Fruit fly (Drosophila melanogaster) whole organism, wandering third instar larva: Measurements from ENCODE around the gene CG13010.
A peak's percentile ranks its signal among the peaks of the same experiment; 100 is the strongest.

Source experiments
- Abd-B ChIP-seq: fragments of >200 bp; optimal IDR thresholded peaks from 2 replicates; lab custom pipeline; 2017; ENCODE audit warnings: missing biosample characterization, missing genetic modification characterization
- CG32264 ChIP-seq: fragments of 200-800 bp; sonication (Bioruptor generic); optimal IDR thresholded peaks from 2 replicates; lab custom pipeline; 2016; ENCODE audit warnings: missing biosample characterization, missing genetic modification characterization
- CG9705 ChIP-seq: fragments of 200-800 bp; sonication (Bioruptor generic); optimal IDR thresholded peaks from 2 replicates; lab custom pipeline; 2018; ENCODE audit warnings: missing biosample characterization, mild to moderate bottlenecking, missing genetic modification characterization
- CrebA ChIP-seq: fragments of 200-800 bp; sonication (Bioruptor generic); optimal IDR thresholded peaks from 2 replicates; lab custom pipeline; 2016; ENCODE audit warnings: missing biosample characterization, mild to moderate bottlenecking, missing genetic modification characterization, borderline replicate concordance
- Dfd ChIP-seq: fragments of >200 bp; optimal IDR thresholded peaks from 2 replicates; lab custom pipeline; 2017; ENCODE audit warnings: missing biosample characterization, missing genetic modification characterization
- Dif ChIP-seq: fragments of 200-275, 200-300 bp; sonication (Bioruptor generic); optimal IDR thresholded peaks from 2 replicates; lab custom pipeline; 2018; ENCODE audit warnings: missing biosample characterization, missing genetic modification characterization; ENCODE audit not compliant: partially characterized antibody
- GATAd ChIP-seq: sonication (Bioruptor generic); optimal IDR thresholded peaks from 2 replicates; lab custom pipeline; 2016; ENCODE audit warnings: missing biosample characterization, missing genetic modification characterization
- HLH106 ChIP-seq: fragments of 200-800 bp; optimal IDR thresholded peaks from 3 replicates; lab custom pipeline; 2019; ENCODE audit warnings: missing biosample characterization, mild to moderate bottlenecking, missing genetic modification characterization, moderate library complexity
- Hnf4 ChIP-seq: fragments of 200-800 bp; sonication (Bioruptor generic); optimal IDR thresholded peaks from 2 replicates; lab custom pipeline; 2016; ENCODE audit warnings: missing biosample characterization, mild to moderate bottlenecking, missing genetic modification characterization
- Hr78 ChIP-seq: fragments of >200 bp; optimal IDR thresholded peaks from 2 replicates; lab custom pipeline; 2017; ENCODE audit warnings: missing biosample characterization, missing genetic modification characterization
- Hr83 ChIP-seq: fragments of 200-300 bp; sonication (Bioruptor generic); optimal IDR thresholded peaks from 2 replicates; lab custom pipeline; 2016; ENCODE audit warnings: missing biosample characterization, mild to moderate bottlenecking, missing genetic modification characterization, moderate library complexity; ENCODE audit not compliant: poor library complexity, severe bottlenecking
- Jra ChIP-seq: sonication (Bioruptor generic); optimal IDR thresholded peaks from 2 replicates; lab custom pipeline; 2016; ENCODE audit warnings: missing biosample characterization, missing genetic modification characterization
- Mio ChIP-seq: sonication (Bioruptor generic); optimal IDR thresholded peaks from 2 replicates; lab custom pipeline; 2016; ENCODE audit warnings: missing biosample characterization, missing genetic modification characterization
- Myc ChIP-seq: fragments of >200 bp; optimal IDR thresholded peaks from 2 replicates; lab custom pipeline; 2017
- N ChIP-seq: fragments of >200 bp; optimal IDR thresholded peaks from 2 replicates; lab custom pipeline; 2018; ENCODE audit warnings: missing biosample characterization, missing external identifiers, missing genetic modification characterization
- OdsH ChIP-seq: fragments of 200-800 bp; sonication (Bioruptor generic); optimal IDR thresholded peaks from 2 replicates; lab custom pipeline; 2016; ENCODE audit warnings: missing biosample characterization, mild to moderate bottlenecking, missing genetic modification characterization
- Rel ChIP-seq, 2 experiments: fragments of 200-800 bp; sonication (Bioruptor generic) in 1 of 2; optimal IDR thresholded peaks; 2 replicates in 1 of 2; 3 replicates in 1 of 2; lab custom pipeline; 2016 to 2019; ENCODE audit warnings: mild to moderate bottlenecking in 2 of 2, missing biosample characterization in 2 of 2, missing genetic modification characterization in 2 of 2, moderate library complexity in 1 of 2
- Sp1 ChIP-seq: fragments of 200-800 bp; sonication (Bioruptor generic); optimal IDR thresholded peaks from 3 replicates; lab custom pipeline; 2019; ENCODE audit warnings: missing biosample characterization, mild to moderate bottlenecking, missing genetic modification characterization, moderate library complexity
- Vsx2 ChIP-seq: fragments of 200-300, 225-300 bp; sonication (Bioruptor generic); optimal IDR thresholded peaks from 2 replicates; lab custom pipeline; 2018; ENCODE audit warnings: missing biosample characterization, missing genetic modification characterization; ENCODE audit not compliant: partially characterized antibody
- br ChIP-seq: fragments of 200-800 bp; sonication (Bioruptor generic); optimal IDR thresholded peaks from 2 replicates; lab custom pipeline; 2016; ENCODE audit warnings: missing biosample characterization, missing genetic modification characterization
- brk ChIP-seq: fragments of 200-800 bp; sonication (Bioruptor generic); optimal IDR thresholded peaks from 2 replicates; lab custom pipeline; 2016; ENCODE audit warnings: missing biosample characterization, mild to moderate bottlenecking, missing genetic modification characterization
- dl ChIP-seq, 2 experiments: fragments of 175-275, 200-275 bp in 1 of 2; fragments of 200-275 bp in 1 of 2; sonication (Bioruptor generic); optimal IDR thresholded peaks; lab custom pipeline; 2018; ENCODE audit warnings: mild to moderate bottlenecking in 2 of 2, missing biosample characterization in 2 of 2, missing genetic modification characterization in 2 of 2, moderate library complexity in 2 of 2; ENCODE audit not compliant: partially characterized antibody in 2 of 2, insufficient read depth in 1 of 2
- dmrt93B ChIP-seq: fragments of 200-800 bp; sonication (Bioruptor generic); optimal IDR thresholded peaks from 2 replicates; lab custom pipeline; 2018; ENCODE audit warnings: missing biosample characterization, mild to moderate bottlenecking, missing genetic modification characterization
- dsf ChIP-seq: sonication (Bioruptor generic); optimal IDR thresholded peaks from 2 replicates; lab custom pipeline; 2016; ENCODE audit warnings: missing biosample characterization, missing genetic modification characterization, borderline replicate concordance
- ey ChIP-seq: fragments of 200-800 bp; sonication (Bioruptor generic); optimal IDR thresholded peaks from 2 replicates; lab custom pipeline; 2016; ENCODE audit warnings: missing biosample characterization, missing genetic modification characterization
- foxo ChIP-seq, 2 experiments: fragments of 200-800 bp; sonication (Bioruptor generic); optimal IDR thresholded peaks; 2 replicates in 1 of 2; 3 replicates in 1 of 2; lab custom pipeline; 2016 to 2017; ENCODE audit warnings: missing biosample characterization in 2 of 2, missing genetic modification characterization in 2 of 2
- fru ChIP-seq: fragments of 200-800 bp; sonication (Bioruptor generic); optimal IDR thresholded peaks from 3 replicates; lab custom pipeline; 2016; ENCODE audit warnings: missing biosample characterization, mild to moderate bottlenecking, missing genetic modification characterization
- h ChIP-seq: fragments of 200-800 bp; sonication (Bioruptor generic); optimal IDR thresholded peaks from 3 replicates; lab custom pipeline; 2016; ENCODE audit warnings: missing biosample characterization, mild to moderate bottlenecking, missing genetic modification characterization
- jim ChIP-seq: fragments of 175-275, 200-325 bp; sonication (Bioruptor generic); optimal IDR thresholded peaks from 2 replicates; lab custom pipeline; 2016; ENCODE audit warnings: missing biosample characterization, mild to moderate bottlenecking, missing genetic modification characterization
- lola ChIP-seq: fragments of >200 bp; optimal IDR thresholded peaks from 2 replicates; lab custom pipeline; 2017; ENCODE audit warnings: missing biosample characterization, missing genetic modification characterization
- pan ChIP-seq: fragments of >200 bp; optimal IDR thresholded peaks from 2 replicates; lab custom pipeline; 2017
- psq ChIP-seq: fragments of 200-800 bp; sonication (Bioruptor generic); optimal IDR thresholded peaks from 3 replicates; lab custom pipeline; 2017; ENCODE audit warnings: missing biosample characterization, mild to moderate bottlenecking, missing genetic modification characterization, moderate library complexity
- rgr ChIP-seq: fragments of 200-800 bp; sonication (Bioruptor generic); optimal IDR thresholded peaks from 3 replicates; lab custom pipeline; 2016; ENCODE audit warnings: missing biosample characterization, mild to moderate bottlenecking, missing genetic modification characterization
- sage ChIP-seq: fragments of 200-800 bp; sonication (Bioruptor generic); optimal IDR thresholded peaks from 2 replicates; lab custom pipeline; 2016; ENCODE audit warnings: missing biosample characterization, mild to moderate bottlenecking, missing genetic modification characterization
- sv ChIP-seq: fragments of 200-800 bp; sonication (Bioruptor generic); optimal IDR thresholded peaks from 3 replicates; lab custom pipeline; 2016; ENCODE audit warnings: missing biosample characterization, missing genetic modification characterization
- tai ChIP-seq: sonication (Bioruptor generic); optimal IDR thresholded peaks from 2 replicates; lab custom pipeline; 2016; ENCODE audit warnings: missing biosample characterization, missing genetic modification characterization
- usp ChIP-seq: fragments of >200 bp; optimal IDR thresholded peaks from 2 replicates; lab custom pipeline; 2017; ENCODE audit warnings: missing biosample characterization, missing genetic modification characterization
- woc ChIP-seq: sonication (Bioruptor generic); optimal IDR thresholded peaks from 2 replicates; lab custom pipeline; 2016; ENCODE audit warnings: missing biosample characterization, mild to moderate bottlenecking, missing genetic modification characterization

The CG13010 gene

dm6 chrX:16678845-16679347 lies at the start of gene CG13010, which contains the start of gene sing:
Gene CG13010, minus strand, starts transcription at chrX:16678945.
Gene sing, plus strand, starts transcription at chrX:16679297.
- TF ChIP-seq dsf (GFP tag; lab: Kevin White, UChicago) (no peak), ey (GFP tag; lab: Kevin White, UChicago) (no peak), psq (no peak), h (GFP tag; lab: Kevin White, UChicago) (no peak), pan (lab: Kevin White, UChicago) (no peak), Vsx2 (no peak), rgr (GFP tag; lab: Kevin White, UChicago) (no peak), Jra (GFP tag; lab: Kevin White, UChicago) (no peak), tai (no peak), dl (GFP tag; optimal IDR thresholded peaks at IDR 0.05; lab: Kevin White, UChicago; ENCODE audit: insufficient read depth in 1 of 2, partially characterized antibody in 2 of 2) (no peak), foxo (GFP tag; optimal IDR thresholded peaks at IDR 0.05; lab: Kevin White, UChicago) (no peak), HLH106 (tag; lab: Kevin White, UChicago) (no peak), Hnf4 (GFP tag; lab: Kevin White, UChicago) (no peak), CG32264 (no peak), lola (GFP tag; lab: Kevin White, UChicago) (no peak)

- TF ChIP-seq fru (peak; percentile 5), Vsx2 (no peak)
These were observed 45.8 kb upstream of the CG13010 start for dm6 chrX:16724544-16724943.

- TF ChIP-seq brk, result peak; percentile 19
- TF ChIP-seq pan (lab: Kevin White, UChicago), result no peak
- no peak for TF ChIP-seq Hr83 (GFP tag; lab: Kevin White, UChicago)
- peak; percentile 72 for TF ChIP-seq OdsH (GFP tag; lab: Kevin White, UChicago)
- no peak for TF ChIP-seq Myc
- TF ChIP-seq HLH106 (tag; lab: Kevin White, UChicago), result peak; percentile 65
- TF ChIP-seq Hnf4 (GFP tag; lab: Kevin White, UChicago), result peak; percentile 49
- TF ChIP-seq h (GFP tag; lab: Kevin White, UChicago), result peak; percentile 59
- TF ChIP-seq CG9705 (GFP tag; lab: Kevin White, UChicago), result no peak
- peak; percentile 31 to 42 for TF ChIP-seq dl (GFP tag; optimal IDR thresholded peaks at IDR 0.05; lab: Kevin White, UChicago; ENCODE audit: insufficient read depth in 1 of 2, partially characterized antibody in 2 of 2)
- TF ChIP-seq Vsx2, result no peak
- peak; percentile 56 for TF ChIP-seq br (GFP tag; lab: Kevin White, UChicago)
- TF ChIP-seq GATAd (GFP tag; lab: Kevin White, UChicago), result no peak
- TF ChIP-seq ey (GFP tag; lab: Kevin White, UChicago), result peak; percentile 80
- TF ChIP-seq dmrt93B (GFP tag; lab: Kevin White, UChicago), result peak; percentile 40
- TF ChIP-seq sage (GFP tag; lab: Kevin White, UChicago), result no peak
- TF ChIP-seq CG32264, result no peak
- peak; percentile 3 for TF ChIP-seq Dif (GFP tag; lab: Kevin White, UChicago)
- TF ChIP-seq Rel (GFP tag; optimal IDR thresholded peaks at IDR 0.05; lab: Kevin White, UChicago), result no peak
- no peak for TF ChIP-seq Rel (tag; optimal IDR thresholded peaks at IDR 0.05; lab: Kevin White, UChicago)
- TF ChIP-seq Mio (GFP tag; lab: Kevin White, UChicago), result no peak
- peak; percentile 30 for TF ChIP-seq Jra (GFP tag; lab: Kevin White, UChicago)
- TF ChIP-seq Sp1 (GFP tag; lab: Kevin White, UChicago), result peak; percentile 78
- TF ChIP-seq rgr (GFP tag; lab: Kevin White, UChicago), result peak; percentile 79
- TF ChIP-seq tai, result peak; percentile 31
- TF ChIP-seq Abd-B, result no peak
- TF ChIP-seq psq, result peak; percentile 39
- TF ChIP-seq woc (GFP tag; lab: Kevin White, UChicago), result peak; percentile 43
- no peak for TF ChIP-seq N (GFP tag; lab: Kevin White, UChicago)
- TF ChIP-seq Hr78, result no peak
- no peak for TF ChIP-seq Dfd
- no peak for TF ChIP-seq usp (GFP tag; lab: Kevin White, UChicago)
- no peak for TF ChIP-seq jim (GFP tag; lab: Kevin White, UChicago)
- peak; percentile 74 for TF ChIP-seq sv (GFP tag; lab: Kevin White, UChicago)
- no peak for TF ChIP-seq lola (GFP tag; lab: Kevin White, UChicago)
- peak in 1 of 2 experiments; percentile 64 for TF ChIP-seq foxo (GFP tag; optimal IDR thresholded peaks at IDR 0.05; lab: Kevin White, UChicago)
- peak; percentile 40 for TF ChIP-seq CrebA (GFP tag; lab: Kevin White, UChicago)
- no peak for TF ChIP-seq dsf (GFP tag; lab: Kevin White, UChicago)
- peak; percentile 68 for TF ChIP-seq fru
- TF ChIP-seq, all 38 proteins: peak for 20
These were observed 44.7 kb upstream of the CG13010 start for dm6 chrX:16723203-16724173.
